Fruit fly (Drosophila melanogaster): Measurements from ENCODE around the gene CG13970.

The CG13970 gene

DNA sequence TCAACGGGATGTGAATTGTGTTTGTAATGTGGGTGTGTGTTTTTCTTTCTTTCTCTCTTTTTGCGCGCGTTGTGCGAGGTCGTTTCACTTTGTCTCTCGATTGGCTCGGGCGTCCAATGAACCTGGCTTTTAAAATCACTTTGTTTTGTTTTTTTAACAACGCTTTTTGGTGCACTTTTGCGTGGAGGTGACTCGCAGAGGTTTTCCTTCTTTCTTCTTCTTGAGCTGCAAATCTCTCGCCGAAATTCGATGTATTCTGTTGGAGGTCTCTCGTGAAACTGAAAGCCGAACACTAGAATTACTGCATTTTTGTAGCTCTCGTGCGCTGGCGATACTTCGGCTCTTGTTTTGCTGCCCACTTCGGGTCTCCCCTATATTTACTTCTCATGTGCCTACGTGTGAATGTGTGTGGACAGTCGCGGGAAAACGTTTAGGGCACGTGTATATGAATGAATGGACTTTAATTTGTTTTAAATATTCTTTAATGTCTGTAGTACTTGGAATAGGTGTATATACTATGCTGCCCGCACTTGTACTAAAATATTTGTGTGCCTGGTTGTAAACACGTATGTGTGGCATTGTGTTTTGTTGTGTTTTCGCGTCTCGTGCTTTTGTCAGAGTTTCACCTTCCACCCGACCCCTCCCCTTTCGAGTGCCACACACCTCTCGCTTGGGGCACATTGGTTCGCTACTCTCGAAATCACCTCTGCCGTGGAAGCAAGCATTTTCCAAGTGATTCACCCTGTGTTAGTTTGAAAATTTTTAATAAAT lies 19.0 kb downstream of the CG13970 start, which contains the start of gene fok (continued):
- TF ChIP-seq Dref (GFP tag; IDR thresholded peaks at IDR 0.05) (0 out of 2 replicates have a peak, but pooled peaks have one; percentile 33), pan (optimal IDR thresholded peaks at IDR 0.05) (no peak), pan (GFP tag; optimal IDR thresholded peaks at IDR 0.05 in 1 of 2, IDR thresholded peaks at IDR 0.05 in 1 of 2) (peak in 1 of 2 experiments; percentile 94), wdn (GFP tag; IDR thresholded peaks at IDR 0.05) (peak; percentile 90), CG3407 (GFP tag; optimal IDR thresholded peaks at IDR 0.05) (peak; percentile 91), chif (GFP tag; optimal IDR thresholded peaks at IDR 0.05) (peak; percentile 94 to 96), CG15696 (tag; optimal IDR thresholded peaks at IDR 0.05) (peak; percentile 93), CG13296 (GFP tag; optimal IDR thresholded peaks at IDR 0.05) (peak; percentile 98), vfl (GFP tag; optimal IDR thresholded peaks at IDR 0.05) (peak; percentile 93), CG13775 (GFP tag; optimal IDR thresholded peaks at IDR 0.05) (peak; percentile 95), CG13424 (tag; optimal IDR thresholded peaks at IDR 0.05) (peak; percentile 97), tin (GFP tag; optimal IDR thresholded peaks at IDR 0.05) (peak; percentile 93), CG6654 (GFP tag; optimal IDR thresholded peaks at IDR 0.05) (peak; percentile 83), CG5180 (GFP tag; optimal IDR thresholded peaks at IDR 0.05) (peak; percentile 92), sima (GFP tag; optimal IDR thresholded peaks at IDR 0.05) (peak; percentile 73), lmd (GFP tag; IDR thresholded peaks at IDR 0.05) (peak; percentile 97), so (GFP tag; IDR thresholded peaks at IDR 0.05) (peak; percentile 96), ab (GFP tag; optimal IDR thresholded peaks at IDR 0.05) (peak; percentile 79), Myb (GFP tag; optimal IDR thresholded peaks at IDR 0.05) (peak; percentile 81), CG7928 (GFP tag; optimal IDR thresholded peaks at IDR 0.05) (peak; percentile 79), pros (GFP tag; optimal IDR thresholded peaks at IDR 0.05) (peak; percentile 91), CG11723 (GFP tag; optimal IDR thresholded peaks at IDR 0.05) (peak; percentile 96), NFAT (GFP tag; IDR thresholded peaks at IDR 0.05) (peak; percentile 82), Lpt (GFP tag; optimal IDR thresholded peaks at IDR 0.05) (no peak), CG14014 (GFP tag; IDR thresholded peaks at IDR 0.05) (peak; percentile 94), kah (GFP tag; optimal IDR thresholded peaks at IDR 0.05) (peak; percentile 91), tll (GFP tag; optimal IDR thresholded peaks at IDR 0.05) (peak in 1 of 2 experiments; percentile 23), CG30403 (GFP tag; optimal IDR thresholded peaks at IDR 0.05) (peak; percentile 97), CG14050 (GFP tag; IDR thresholded peaks at IDR 0.05) (peak; percentile 94), NfI (GFP tag; optimal IDR thresholded peaks at IDR 0.05) (peak; percentile 96), tup (GFP tag; optimal IDR thresholded peaks at IDR 0.05) (peak; percentile 95), knrl (GFP tag; IDR thresholded peaks at IDR 0.05; ENCODE audit: partially characterized antibody) (peak; percentile 33; the same call in 1 of the 3 replicates), E2f2 (GFP tag; IDR thresholded peaks at IDR 0.05) (peak; percentile 81), eve (GFP tag; optimal IDR thresholded peaks at IDR 0.05) (peak in 1 of 2 experiments; percentile 99), cad (GFP tag; optimal IDR thresholded peaks at IDR 0.05) (no peak), Pdp1 (GFP tag; optimal IDR thresholded peaks at IDR 0.05) (peak; percentile 94), bowl (GFP tag; IDR thresholded peaks at IDR 0.05) (peak; percentile 88), CG13287 (GFP tag; IDR thresholded peaks at IDR 0.05; ENCODE audit: partially characterized antibody) (peak; percentile 26; the same call in 1 of the 2 replicates), disco-r (GFP tag; optimal IDR thresholded peaks at IDR 0.05) (peak; percentile 92), CG2129 (GFP tag; IDR thresholded peaks at IDR 0.05; ENCODE audit: partially characterized antibody) (no peak), CG15011 (GFP tag; optimal IDR thresholded peaks at IDR 0.05) (peak; percentile 96), CG7786 (GFP tag; optimal IDR thresholded peaks at IDR 0.05) (peak; percentile 96), CG4820 (GFP tag; optimal IDR thresholded peaks at IDR 0.05) (peak; percentile 93), Ptx1 (GFP tag; IDR thresholded peaks at IDR 0.05) (peak; percentile 97), CG18262 (tag; optimal IDR thresholded peaks at IDR 0.05) (peak; percentile 98), Dad (GFP tag; optimal IDR thresholded peaks at IDR 0.05) (peak; percentile 93), CG12744 (GFP tag; optimal IDR thresholded peaks at IDR 0.05) (peak; percentile 93), D19A (tag; optimal IDR thresholded peaks at IDR 0.05) (peak; percentile 95), oc (tag; optimal IDR thresholded peaks at IDR 0.05) (peak; percentile 94)

All from whole organism, embryonic.